Worm (Caenorhabditis elegans): Measurements from ENCODE around the gene lin-14.
A peak's percentile ranks its signal among the peaks of the same experiment; 100 is the strongest.

The lin-14 gene

DNA sequence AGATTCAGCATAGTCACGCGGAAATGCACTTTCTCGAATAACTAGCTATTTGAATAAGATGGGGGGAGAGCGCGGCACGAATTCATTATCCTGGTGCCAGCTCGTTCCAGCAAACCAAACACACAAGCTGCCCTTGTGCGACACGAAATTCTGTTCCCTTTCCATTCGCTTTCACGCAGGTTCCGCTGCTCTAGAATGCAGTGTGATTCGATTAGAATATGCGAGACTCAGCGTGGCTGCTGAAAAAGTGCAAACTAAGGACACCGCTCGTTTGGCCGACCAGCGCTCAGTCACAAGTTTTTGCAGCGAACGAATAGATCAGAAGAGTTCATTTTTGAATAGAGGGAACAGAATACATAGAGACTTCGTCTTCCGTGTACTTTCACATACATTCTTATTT is 16.8 kb downstream of the lin-14 start (continued):
- TF ChIP-seq ceh-62 (tag; optimal IDR thresholded peaks at IDR 0.05) = no peak
- peak; percentile 72 for TF ChIP-seq hlh-30 (tag; optimal IDR thresholded peaks at IDR 0.05; ENCODE audit: insufficient read depth)
- 0 out of 2 replicates have a peak, but pooled peaks have one; percentile 19 for TF ChIP-seq php-3 (GFP tag; IDR thresholded peaks at IDR 0.05)
- TF ChIP-seq nhr-10 (tag; optimal IDR thresholded peaks at IDR 0.05) = no peak
- TF ChIP-seq hmg-1.1 (GFP tag; IDR thresholded peaks at IDR 0.05) = peak; percentile 34; the same call in 1 of the 2 replicates
- no peak for TF ChIP-seq ama-1 (optimal IDR thresholded peaks at IDR 0.05)
- no peak for TF ChIP-seq duxl-1 (tag; optimal IDR thresholded peaks at IDR 0.05; ENCODE audit: poor library complexity)
- TF ChIP-seq zag-1 (tag; optimal IDR thresholded peaks at IDR 0.05) = no peak
- no peak for TF ChIP-seq daf-8 (GFP tag; IDR thresholded peaks at IDR 0.05)
- no peak for TF ChIP-seq daf-19 (GFP tag; conservative IDR thresholded peaks at IDR 0.05)
- TF ChIP-seq lsy-2 (tag; optimal IDR thresholded peaks at IDR 0.05) = peak in 1 of 2 experiments; percentile 53
- TF ChIP-seq dmd-9 (GFP tag; IDR thresholded peaks at IDR 0.05) = no peak
- TF ChIP-seq dve-1 (tag; optimal IDR thresholded peaks at IDR 0.05; ENCODE audit: insufficient read depth) = no peak
- no peak for TF ChIP-seq fkh-10 (GFP tag; optimal IDR thresholded peaks at IDR 0.05)
- TF ChIP-seq nhr-111 (GFP tag; optimal IDR thresholded peaks at IDR 0.05) = no peak
- peak; percentile 15 for TF ChIP-seq mxl-3 (GFP tag; optimal IDR thresholded peaks at IDR 0.05)
- TF ChIP-seq set-16 (GFP tag; IDR thresholded peaks at IDR 0.05) = no peak; the same call in 1 of the 2 replicates
- TF ChIP-seq ceh-20 (GFP tag; IDR thresholded peaks at IDR 0.05) = 0 out of 2 replicates have a peak, but pooled peaks have one; percentile 45
- TF ChIP-seq tag-97 (GFP tag; IDR thresholded peaks at IDR 0.05) = no peak
- TF ChIP-seq unc-62 (GFP tag; optimal IDR thresholded peaks at IDR 0.05 in 1 of 2) = peak in 1 of 2 experiments; percentile 98
- no peak for TF ChIP-seq unc-62 (tag; optimal IDR thresholded peaks at IDR 0.05)
- no peak for TF ChIP-seq unc-39 (tag; optimal IDR thresholded peaks at IDR 0.05)
- TF ChIP-seq ces-1 (GFP tag; optimal IDR thresholded peaks at IDR 0.05) = peak; percentile 68
- no peak for TF ChIP-seq ztf-11 (tag; optimal IDR thresholded peaks at IDR 0.05)
- TF ChIP-seq mdl-1 (tag; optimal IDR thresholded peaks at IDR 0.05) = peak in 1 of 2 experiments; percentile 46

ce11 chrX:11482637-11483036 is 17.3 kb downstream of the lin-14 start:
- TF ChIP-seq pqm-1 (tag; optimal IDR thresholded peaks at IDR 0.05) = peak; percentile 82
- no peak for TF ChIP-seq daf-16 (GFP tag; optimal IDR thresholded peaks at IDR 0.05)
- TF ChIP-seq daf-16 (tag; optimal IDR thresholded peaks at IDR 0.05) = peak; percentile 54
- no peak for TF ChIP-seq saeg-2 (GFP tag; IDR thresholded peaks at IDR 0.05)
- no peak for TF ChIP-seq gei-8 (GFP tag; optimal IDR thresholded peaks at IDR 0.05)
- peak; percentile 41; the same call in 1 of the 2 replicates for TF ChIP-seq egl-43 (GFP tag; IDR thresholded peaks at IDR 0.05)
- no peak for TF ChIP-seq Y105C5A.15 (GFP tag; IDR thresholded peaks at IDR 0.05)
- no peak for TF ChIP-seq ceh-82 (tag; optimal IDR thresholded peaks at IDR 0.05)
- no peak for TF ChIP-seq lin-29 (GFP tag; IDR thresholded peaks at IDR 0.05)
- no peak for TF ChIP-seq zip-2 (tag; optimal IDR thresholded peaks at IDR 0.05)
- no peak for TF ChIP-seq F44E2.7 (GFP tag; IDR thresholded peaks at IDR 0.05)
- no peak for TF ChIP-seq daf-8 (GFP tag; IDR thresholded peaks at IDR 0.05)
- peak; percentile 49; the same call in 1 of the 2 replicates for TF ChIP-seq pha-4 (GFP tag; IDR thresholded peaks at IDR 0.05)
- peak; percentile 89 for TF ChIP-seq pha-4 (tag; optimal IDR thresholded peaks at IDR 0.05)
- peak; percentile 79 for TF ChIP-seq dve-1 (tag; optimal IDR thresholded peaks at IDR 0.05; ENCODE audit: insufficient read depth)
- no peak for TF ChIP-seq lim-7 (GFP tag; IDR thresholded peaks at IDR 0.05)
- TF ChIP-seq T20F7.1 (GFP tag; optimal IDR thresholded peaks at IDR 0.05) = no peak
- peak; percentile 26 for TF ChIP-seq nhr-10 (tag; optimal IDR thresholded peaks at IDR 0.05)
- no peak for TF ChIP-seq F10B5.3 (tag; optimal IDR thresholded peaks at IDR 0.05)
- no peak for TF ChIP-seq lir-3 (tag; optimal IDR thresholded peaks at IDR 0.05)
- peak; percentile 49 for TF ChIP-seq lin-13 (GFP tag; optimal IDR thresholded peaks at IDR 0.05)
- no peak for TF ChIP-seq nhr-42 (GFP tag; IDR thresholded peaks at IDR 0.05)
- no peak for TF ChIP-seq F37D6.2 (tag; optimal IDR thresholded peaks at IDR 0.05)
- TF ChIP-seq ceh-32 (tag; optimal IDR thresholded peaks at IDR 0.05; ENCODE audit: poor library complexity) = no peak
- TF ChIP-seq nhr-76 (tag; optimal IDR thresholded peaks at IDR 0.05) = no peak
- TF ChIP-seq ztf-7 (tag; optimal IDR thresholded peaks at IDR 0.05) = no peak
- TF ChIP-seq nhr-25 (tag; optimal IDR thresholded peaks at IDR 0.05; ENCODE audit: borderline replicate concordance, insufficient read depth) = no peak
- no peak for TF ChIP-seq hif-1 (tag; optimal IDR thresholded peaks at IDR 0.05)
- no peak for TF ChIP-seq zag-1 (tag; optimal IDR thresholded peaks at IDR 0.05)
- TF ChIP-seq ceh-28 (tag; optimal IDR thresholded peaks at IDR 0.05) = no peak
- TF ChIP-seq mdl-1 (tag; optimal IDR thresholded peaks at IDR 0.05) = peak in 1 of 2 experiments; percentile 54

Measured in whole organism, L4 larva.